Worm (Caenorhabditis elegans): ENCODE results near the gene W05B10.4.

Gene W05B10.4

ce11 chrV:12708305-12708704, 40.3 kb downstream of the W05B10.4 start, which contains the start of gene R11D1.2:
Gene R11D1.2 (plus strand): TSS chrV:12708605.
- TF ChIP-seq unc-62 (GFP tag; optimal IDR thresholded peaks at IDR 0.05): no peak

- TF ChIP-seq unc-62 (GFP tag; optimal IDR thresholded peaks at IDR 0.05): no peak
These were observed 44.0 kb downstream of the W05B10.4 start, which contains the start of gene R11D1.3 for ce11 chrV:12711999-12712398. Gene R11D1.3 (minus strand): TSS chrV:12712099.

- TF ChIP-seq unc-62 (GFP tag; optimal IDR thresholded peaks at IDR 0.05): no peak
These were observed 46.1 kb downstream of the W05B10.4 start, which contains the start of gene R11D1.4 for ce11 chrV:12714120-12714519. Gene R11D1.4 (minus strand): TSS chrV:12714220.

- no peak for TF ChIP-seq unc-62 (GFP tag; optimal IDR thresholded peaks at IDR 0.05)
These were observed 48.4 kb downstream of the W05B10.4 start, which contains the start of gene str-178 for ce11 chrV:12716447-12716846. Gene str-178 (minus strand): TSS chrV:12716547.

ce11 chrV:12718622-12719021, 50.6 kb downstream of the W05B10.4 start, which contains the start of gene str-181:
Gene str-181 (minus strand): TSS chrV:12718722.
- no peak for TF ChIP-seq unc-62 (GFP tag; optimal IDR thresholded peaks at IDR 0.05)
